Worm (Caenorhabditis elegans): Measurements from ENCODE around the gene cyp-35A1.

- TF ChIP-seq ztf-3 (GFP tag; optimal IDR thresholded peaks at IDR 0.05) (no peak), unc-62 (GFP tag; optimal IDR thresholded peaks at IDR 0.05) (no peak), rpc-1 (optimal IDR thresholded peaks at IDR 0.05) (no peak), rpc-1 (tag; optimal IDR thresholded peaks at IDR 0.05) (no peak), F49E8.2 (tag; optimal IDR thresholded peaks at IDR 0.05; ENCODE audit: insufficient read depth) (no peak), ceh-100 (GFP tag; IDR thresholded peaks at IDR 0.05) (no peak), hlh-26 (GFP tag; conservative IDR thresholded peaks at IDR 0.05) (no peak), ama-1 (optimal IDR thresholded peaks at IDR 0.05) (no peak), ama-1 (GFP tag; optimal IDR thresholded peaks at IDR 0.05) (no peak), F55B11.4 (tag; optimal IDR thresholded peaks at IDR 0.05; ENCODE audit: borderline replicate concordance, insufficient read depth) (no peak), pha-4 (tag; optimal IDR thresholded peaks at IDR 0.05) (no peak), let-526 (GFP tag; IDR thresholded peaks at IDR 0.05) (no peak), madf-10 (tag; optimal IDR thresholded peaks at IDR 0.05) (no peak), ceh-27 (GFP tag; optimal IDR thresholded peaks at IDR 0.05) (no peak), F39B2.1 (GFP tag; IDR thresholded peaks at IDR 0.05) (no peak), Y56A3A.18 (GFP tag; IDR thresholded peaks at IDR 0.05) (no peak)
These were observed 39.0 kb upstream of the cyp-35A1 start, which contains the start of gene srx-60 for ce11 chrV:7400588-7400987.
